Fruit fly (Drosophila melanogaster) whole organism, embryonic: ENCODE data around the gene Vti1a.
A peak's percentile ranks its signal among the peaks of the same experiment; 100 is the strongest.

Source experiments
- ATbp ChIP-seq: fragments of 200-800 bp; sonication (Bioruptor generic); optimal IDR thresholded peaks from 2 replicates; lab custom pipeline; 2017; ENCODE audit warnings: missing biosample characterization, mild to moderate bottlenecking, missing genetic modification characterization, missing genetic modification reagents
- B-H1 ChIP-seq: fragments of 200-800 bp; sonication (Bioruptor generic); IDR thresholded peaks from 3 replicates; pipeline ENCODE4 v1.3.6; 2022; ENCODE audit warnings: missing biosample characterization, missing genetic modification characterization
- B-H2 ChIP-seq: fragments of 200-800 bp; sonication (Bioruptor generic); optimal IDR thresholded peaks from 2 replicates; lab custom pipeline; 2018; ENCODE audit warnings: missing biosample characterization, mild to moderate bottlenecking, missing genetic modification characterization
- CG10321 ChIP-seq: fragments of 200-800 bp; sonication (Bioruptor generic); IDR thresholded peaks from 2 replicates; pipeline ENCODE4 v1.3.6; 2022; ENCODE audit warnings: missing biosample characterization, missing genetic modification characterization
- CG11247 ChIP-seq: fragments of 200-800 bp; sonication (Bioruptor generic); IDR thresholded peaks from 2 replicates; pipeline ENCODE4 v1.3.6; 2022; ENCODE audit warnings: missing biosample characterization, missing genetic modification characterization
- CG11723 ChIP-seq: fragments of 200-800 bp; sonication (Bioruptor generic); optimal IDR thresholded peaks from 2 replicates; lab custom pipeline; 2017; ENCODE audit warnings: missing biosample characterization, mild to moderate bottlenecking, missing genetic modification characterization
- CG12071 ChIP-seq: fragments of 200-800 bp; sonication (Bioruptor generic); optimal IDR thresholded peaks from 3 replicates; lab custom pipeline; 2018; ENCODE audit warnings: missing biosample characterization, mild to moderate bottlenecking, missing genetic modification characterization
- CG12659 ChIP-seq: fragments of 200-800 bp; sonication (Bioruptor generic); optimal IDR thresholded peaks from 3 replicates; lab custom pipeline; 2017; ENCODE audit warnings: mild to moderate bottlenecking, missing biosample characterization, missing genetic modification reagents, missing genetic modification characterization
- CG14050 ChIP-seq: fragments of 200-800 bp; sonication (Bioruptor generic); IDR thresholded peaks from 3 replicates; pipeline ENCODE4 v1.3.6; 2022; ENCODE audit warnings: missing biosample characterization, missing genetic modification characterization
- CG14860 ChIP-seq: fragments of 200-800 bp; sonication (Bioruptor generic); IDR thresholded peaks from 3 replicates; pipeline ENCODE4 v1.3.6; 2022; ENCODE audit warnings: missing biosample characterization, missing genetic modification characterization; ENCODE audit not compliant: partially characterized antibody
- CG15073 ChIP-seq: fragments of 200-800 bp; sonication (Bioruptor generic); optimal IDR thresholded peaks from 2 replicates; lab custom pipeline; 2016; ENCODE audit warnings: missing biosample characterization, missing genetic modification characterization
- CG1603 ChIP-seq: fragments of 200-800 bp; sonication (Bioruptor generic); optimal IDR thresholded peaks from 2 replicates; lab custom pipeline; 2019; ENCODE audit warnings: missing biosample characterization, mild to moderate bottlenecking, missing genetic modification characterization, moderate library complexity
- CG1647 ChIP-seq: fragments of 200-800 bp; sonication (Bioruptor generic); optimal IDR thresholded peaks from 3 replicates; lab custom pipeline; 2016; ENCODE audit warnings: missing biosample characterization, missing genetic modification characterization
- CG16863 ChIP-seq: fragments of 200-800 bp; sonication (Bioruptor generic); optimal IDR thresholded peaks from 3 replicates; lab custom pipeline; 2016; ENCODE audit warnings: missing biosample characterization, missing genetic modification characterization
- CG17568 ChIP-seq: fragments of 200-800 bp; sonication (Bioruptor generic); optimal IDR thresholded peaks from 2 replicates; lab custom pipeline; 2018; ENCODE audit warnings: missing biosample characterization, mild to moderate bottlenecking, missing genetic modification characterization, moderate library complexity
- CG18599 ChIP-seq: fragments of 200-800 bp; sonication (Bioruptor generic); optimal IDR thresholded peaks from 3 replicates; lab custom pipeline; 2017; ENCODE audit warnings: missing biosample characterization, missing genetic modification characterization, mild to moderate bottlenecking, moderate library complexity, missing genetic modification reagents
- CG2199 ChIP-seq: fragments of 200-800 bp; sonication (Bioruptor generic); IDR thresholded peaks from 3 replicates; pipeline ENCODE4 v1.3.6; 2022; ENCODE audit warnings: missing biosample characterization, missing genetic modification characterization
- CG2202 ChIP-seq: fragments of 200-800 bp; sonication (Bioruptor generic); optimal IDR thresholded peaks from 2 replicates; lab custom pipeline; 2018; ENCODE audit warnings: missing biosample characterization, mild to moderate bottlenecking, missing genetic modification characterization
- CG3065 ChIP-seq: fragments of 200-800 bp; sonication (Bioruptor generic); optimal IDR thresholded peaks from 2 replicates; lab custom pipeline; 2016; ENCODE audit warnings: missing biosample characterization, missing genetic modification characterization
- CG3726 ChIP-seq: fragments of 200-800 bp; sonication (Bioruptor generic); IDR thresholded peaks from 3 replicates; pipeline ENCODE4, ENCODE4 v1.3.6; 2022; ENCODE audit warnings: missing biosample characterization, missing genetic modification characterization
- CG4282 ChIP-seq: fragments of 200-800 bp; sonication (Bioruptor generic); optimal IDR thresholded peaks from 2 replicates; lab custom pipeline; 2016; ENCODE audit warnings: missing biosample characterization, missing genetic modification characterization
- CG7271 ChIP-seq: fragments of 200-800 bp; sonication (Bioruptor generic); optimal IDR thresholded peaks from 2 replicates; lab custom pipeline; 2018; ENCODE audit warnings: missing biosample characterization, mild to moderate bottlenecking, missing genetic modification characterization, moderate library complexity
- CG7963 ChIP-seq: fragments of 200-800 bp; sonication (Bioruptor generic); IDR thresholded peaks from 3 replicates; pipeline ENCODE4 v1.3.6; 2022; ENCODE audit warnings: missing biosample characterization, missing genetic modification characterization; ENCODE audit not compliant: partially characterized antibody
- CG8765 ChIP-seq: fragments of 200-800 bp; sonication (Bioruptor generic); IDR thresholded peaks from 2 replicates; pipeline ENCODE4 v1.3.6; 2022; ENCODE audit warnings: missing biosample characterization, missing genetic modification characterization
- Dad ChIP-seq: fragments of 200-800 bp; sonication (Bioruptor generic); optimal IDR thresholded peaks from 3 replicates; lab custom pipeline; 2016; ENCODE audit warnings: missing biosample characterization, missing genetic modification characterization
- E2f2 ChIP-seq: fragments of 200-800 bp; sonication (Bioruptor generic); IDR thresholded peaks from 2 replicates; pipeline ENCODE4 v1.3.6; 2022; ENCODE audit warnings: missing biosample characterization, missing genetic modification characterization
- HmgZ ChIP-seq: fragments of 200-800 bp; sonication (Bioruptor generic); optimal IDR thresholded peaks from 2 replicates; lab custom pipeline; 2018; ENCODE audit warnings: missing biosample characterization, mild to moderate bottlenecking, missing genetic modification characterization
- Hr51 ChIP-seq, 2 experiments: fragments of 200-800 bp; sonication (Bioruptor generic); optimal IDR thresholded peaks; 2 replicates in 1 of 2; 3 replicates in 1 of 2; lab custom pipeline; 2016 to 2018; ENCODE audit warnings: missing biosample characterization in 2 of 2, missing genetic modification characterization in 2 of 2, mild to moderate bottlenecking in 1 of 2, moderate library complexity in 1 of 2
- Mad ChIP-seq: fragments of 200-800 bp; sonication (Bioruptor generic); optimal IDR thresholded peaks from 2 replicates; lab custom pipeline; 2016; ENCODE audit warnings: missing biosample characterization, missing genetic modification characterization
- NK7.1 ChIP-seq: fragments of 200-800 bp; sonication (Bioruptor generic); optimal IDR thresholded peaks from 3 replicates; lab custom pipeline; 2016; ENCODE audit warnings: missing biosample characterization, missing genetic modification characterization
- Pdp1 ChIP-seq, 2 experiments: fragments of 200-800 bp; sonication (Bioruptor generic); optimal IDR thresholded peaks; 3 replicates each; lab custom pipeline; 2016; ENCODE audit warnings: missing biosample characterization in 2 of 2, missing genetic modification characterization in 2 of 2, mild to moderate bottlenecking in 1 of 2, moderate library complexity in 1 of 2
- Six4 ChIP-seq: fragments of 200-800 bp; sonication (Bioruptor generic); optimal IDR thresholded peaks from 2 replicates; lab custom pipeline; 2016; ENCODE audit warnings: missing biosample characterization, missing genetic modification characterization
- Ssrp ChIP-seq: fragments of 200-800 bp; sonication (Bioruptor generic); optimal IDR thresholded peaks from 2 replicates; lab custom pipeline; 2018; ENCODE audit warnings: missing biosample characterization, mild to moderate bottlenecking, missing genetic modification characterization, moderate library complexity
- YL-1 ChIP-seq: fragments of 200-800 bp; sonication (Bioruptor generic); optimal IDR thresholded peaks from 3 replicates; lab custom pipeline; 2017; ENCODE audit warnings: missing biosample characterization, mild to moderate bottlenecking, missing genetic modification characterization
- ato ChIP-seq: fragments of 200-800 bp; sonication (Bioruptor generic); IDR thresholded peaks from 2 replicates; pipeline ENCODE4 v1.3.6; 2022; ENCODE audit warnings: missing biosample characterization, missing genetic modification characterization; ENCODE audit not compliant: partially characterized antibody
- caup ChIP-seq: fragments of 200-800 bp; sonication (Bioruptor generic); optimal IDR thresholded peaks from 3 replicates; lab custom pipeline; 2017; ENCODE audit warnings: missing biosample characterization, mild to moderate bottlenecking, missing genetic modification characterization, moderate library complexity; ENCODE audit not compliant: severe bottlenecking
- crc ChIP-seq: fragments of 200-800 bp; sonication (Bioruptor generic); optimal IDR thresholded peaks from 2 replicates; lab custom pipeline; 2016; ENCODE audit warnings: missing biosample characterization, missing genetic modification characterization
- danr ChIP-seq: fragments of 200-800 bp; sonication (Bioruptor generic); IDR thresholded peaks from 2 replicates; pipeline ENCODE4 v1.3.6; 2022; ENCODE audit warnings: missing biosample characterization, missing genetic modification characterization
- gfzf ChIP-seq: fragments of 200-800 bp; sonication (Bioruptor generic); optimal IDR thresholded peaks from 2 replicates; lab custom pipeline; 2016; ENCODE audit warnings: missing biosample characterization, mild to moderate bottlenecking, missing genetic modification characterization, moderate library complexity
- hth ChIP-seq: fragments of >200 bp; optimal IDR thresholded peaks from 2 replicates; lab custom pipeline; 2017; ENCODE audit warnings: inconsistent platforms
- kah ChIP-seq: fragments of 200-800 bp; sonication (Bioruptor generic); optimal IDR thresholded peaks from 2 replicates; lab custom pipeline; 2018; ENCODE audit warnings: missing biosample characterization, mild to moderate bottlenecking, missing genetic modification characterization
- nom ChIP-seq: fragments of 200-800 bp; sonication (Bioruptor generic); optimal IDR thresholded peaks from 2 replicates; lab custom pipeline; 2017; ENCODE audit warnings: missing biosample characterization, missing genetic modification characterization, mild to moderate bottlenecking, moderate library complexity, missing genetic modification reagents
- otp ChIP-seq: fragments of 200-800 bp; sonication (Bioruptor generic); IDR thresholded peaks from 3 replicates; pipeline ENCODE4, ENCODE4 v1.3.6; 2022; ENCODE audit warnings: missing biosample characterization, missing genetic modification characterization
- ranshi ChIP-seq: fragments of 200-800 bp; sonication (Bioruptor generic); IDR thresholded peaks from 2 replicates; pipeline ENCODE4 v1.3.6; 2022; ENCODE audit warnings: missing biosample characterization, missing genetic modification characterization
- rib ChIP-seq: fragments of 200-800 bp; sonication (Bioruptor generic); IDR thresholded peaks from 2 replicates; pipeline ENCODE4 v1.3.6; 2022; ENCODE audit warnings: missing biosample characterization, missing genetic modification characterization
- sqz ChIP-seq: fragments of 200-800 bp; sonication (Bioruptor generic); optimal IDR thresholded peaks from 3 replicates; lab custom pipeline; 2018; ENCODE audit warnings: missing biosample characterization, mild to moderate bottlenecking, missing genetic modification characterization
- vfl ChIP-seq: fragments of 200-800 bp; sonication (Bioruptor generic); optimal IDR thresholded peaks from 2 replicates; lab custom pipeline; 2016; ENCODE audit warnings: missing biosample characterization, missing genetic modification characterization
- wor ChIP-seq: fragments of 200-800 bp; sonication (Bioruptor generic); IDR thresholded peaks from 2 replicates; pipeline ENCODE4 v1.3.6; 2022; ENCODE audit warnings: missing biosample characterization, missing genetic modification characterization

The Vti1a gene

dm6 chr3L:642865-643738 is 49.6 kb downstream of the Vti1a start (continued):
- TF ChIP-seq HmgZ (tag; lab: Kevin White, UChicago) (peak; percentile 8), Mad (peak; percentile 31), Dad (no peak), kah (GFP tag; lab: Kevin White, UChicago) (no peak), CG17568 (peak; percentile 44), CG8765 (GFP tag; lab: Robert Waterston, UW) (no peak), CG18599 (GFP tag; lab: Kevin White, UChicago) (peak; percentile 67), CG3065 (no peak), vfl (GFP tag; lab: Kevin White, UChicago) (no peak), CG2199 (GFP tag; lab: Robert Waterston, UW) (peak; percentile 93), hth (lab: Kevin White, UChicago) (no peak), danr (GFP tag; lab: Robert Waterston, UW) (no peak), CG12659 (peak; percentile 20), CG15073 (no peak), B-H2 (GFP tag; lab: Kevin White, UChicago) (no peak), CG7271 (tag; lab: Kevin White, UChicago) (no peak), Ssrp (tag; lab: Kevin White, UChicago) (no peak), CG4282 (no peak), CG3726 (GFP tag; lab: Robert Waterston, UW) (0 out of 3 replicates have a peak, but pooled peaks have one; percentile 31), CG10321 (GFP tag; lab: Robert Waterston, UW) (0 out of 2 replicates have a peak, but pooled peaks have one; percentile 16), wor (GFP tag; lab: Robert Waterston, UW) (no peak), CG1603 (tag; lab: Kevin White, UChicago) (peak; percentile 37), CG1647 (peak; percentile 16), sqz (GFP tag; lab: Kevin White, UChicago) (peak; percentile 34), YL-1 (GFP tag; lab: Kevin White, UChicago) (peak; percentile 29), CG14860 (no peak), Six4 (GFP tag; lab: Kevin White, UChicago) (no peak), CG14050 (GFP tag; lab: Robert Waterston, UW) (no peak), CG11723 (no peak), otp (GFP tag; lab: Robert Waterston, UW) (0 out of 3 replicates have a peak, but pooled peaks have one; percentile 6), CG2202 (tag; lab: Kevin White, UChicago) (peak; percentile 38), B-H1 (GFP tag; lab: Robert Waterston, UW) (peak; percentile 20; the same call in 1 of the 3 replicates), Pdp1 (GFP tag; optimal IDR thresholded peaks at IDR 0.05; lab: Kevin White, UChicago) (peak in 1 of 2 experiments; percentile 96), CG11247 (no peak), nom (GFP tag; lab: Kevin White, UChicago) (no peak), NK7.1 (GFP tag; lab: Kevin White, UChicago) (no peak), rib (GFP tag; lab: Robert Waterston, UW) (no peak), caup (peak; percentile 14), crc (GFP tag; lab: Kevin White, UChicago) (no peak), E2f2 (GFP tag; lab: Robert Waterston, UW) (0 out of 2 replicates have a peak, but pooled peaks have one; percentile 33), Hr51 (GFP tag; optimal IDR thresholded peaks at IDR 0.05; lab: Kevin White, UChicago) (peak in 1 of 2 experiments; percentile 16), CG12071 (GFP tag; lab: Kevin White, UChicago) (peak; percentile 48), ranshi (GFP tag; lab: Robert Waterston, UW) (no peak), CG7963 (GFP tag; lab: Robert Waterston, UW) (no peak), ato (GFP tag; lab: Robert Waterston, UW) (no peak), gfzf (no peak), CG16863 (peak; percentile 20), ATbp (GFP tag; lab: Kevin White, UChicago) (peak; percentile 26)
